Worm (Caenorhabditis elegans): Measurements from ENCODE around the gene nspb-1.

The nspb-1 gene

DNA sequence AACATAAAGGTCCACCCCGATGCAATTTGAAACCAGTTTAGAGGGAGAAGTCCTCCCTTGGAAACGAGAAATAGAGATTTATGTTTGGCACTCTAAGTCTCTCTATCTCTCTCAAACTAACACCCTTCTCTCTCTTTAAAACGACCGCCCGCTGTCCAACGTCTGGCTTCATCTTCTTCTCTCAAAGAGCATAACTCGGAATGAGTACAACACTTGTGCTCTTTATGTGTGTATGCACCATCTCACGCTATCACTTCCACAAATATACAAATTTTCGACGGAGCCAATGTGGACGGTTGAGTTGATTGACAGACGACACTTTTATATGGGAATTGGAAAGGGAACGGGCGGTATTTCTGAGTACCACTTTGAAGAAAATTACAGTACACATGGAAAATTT is 16.6 kb downstream of the nspb-1 start (continued):
- TF ChIP-seq lim-7 (GFP tag; IDR thresholded peaks at IDR 0.05): no peak
- TF ChIP-seq nhr-111 (GFP tag; optimal IDR thresholded peaks at IDR 0.05): no peak
- no peak for TF ChIP-seq Y75B8A.6 (GFP tag; IDR thresholded peaks at IDR 0.05)
- TF ChIP-seq tra-1 (GFP tag; IDR thresholded peaks at IDR 0.05): no peak
- no peak for TF ChIP-seq lin-15B (tag; optimal IDR thresholded peaks at IDR 0.05)
- peak; percentile 67 for TF ChIP-seq dmd-6 (GFP tag; IDR thresholded peaks at IDR 0.05)
- TF ChIP-seq dmd-8 (GFP tag; IDR thresholded peaks at IDR 0.05): no peak
- TF ChIP-seq zag-1 (tag; optimal IDR thresholded peaks at IDR 0.05): no peak
- TF ChIP-seq nhr-6 (tag; optimal IDR thresholded peaks at IDR 0.05): no peak
- TF ChIP-seq ztf-11 (tag; optimal IDR thresholded peaks at IDR 0.05): no peak
- TF ChIP-seq unc-62 (GFP tag; optimal IDR thresholded peaks at IDR 0.05 in 1 of 2): peak in 1 of 2 experiments; percentile 29
- no peak for TF ChIP-seq unc-62 (tag; optimal IDR thresholded peaks at IDR 0.05)
- TF ChIP-seq nhr-102 (tag; optimal IDR thresholded peaks at IDR 0.05): no peak
- TF ChIP-seq ceh-82 (tag; optimal IDR thresholded peaks at IDR 0.05): no peak
- TF ChIP-seq daf-19 (GFP tag; conservative IDR thresholded peaks at IDR 0.05): 0 out of 2 replicates have a peak, but pooled peaks have one; percentile 35
- TF ChIP-seq T20F7.1 (GFP tag; optimal IDR thresholded peaks at IDR 0.05): no peak
- no peak for TF ChIP-seq unc-130 (GFP tag; optimal IDR thresholded peaks at IDR 0.05)
- peak; percentile 36 for TF ChIP-seq mxl-3 (GFP tag; optimal IDR thresholded peaks at IDR 0.05)
- TF ChIP-seq spr-1 (tag; optimal IDR thresholded peaks at IDR 0.05): no peak
- no peak for TF ChIP-seq nhr-76 (tag; optimal IDR thresholded peaks at IDR 0.05)
- TF ChIP-seq zip-2 (tag; optimal IDR thresholded peaks at IDR 0.05): no peak
- TF ChIP-seq zfp-3 (GFP tag; conservative IDR thresholded peaks at IDR 0.05): no peak
- no peak for TF ChIP-seq attf-4 (tag; optimal IDR thresholded peaks at IDR 0.05)
- TF ChIP-seq pha-4 (GFP tag; IDR thresholded peaks at IDR 0.05): no peak
- no peak for TF ChIP-seq pha-4 (tag; optimal IDR thresholded peaks at IDR 0.05)

DNA sequence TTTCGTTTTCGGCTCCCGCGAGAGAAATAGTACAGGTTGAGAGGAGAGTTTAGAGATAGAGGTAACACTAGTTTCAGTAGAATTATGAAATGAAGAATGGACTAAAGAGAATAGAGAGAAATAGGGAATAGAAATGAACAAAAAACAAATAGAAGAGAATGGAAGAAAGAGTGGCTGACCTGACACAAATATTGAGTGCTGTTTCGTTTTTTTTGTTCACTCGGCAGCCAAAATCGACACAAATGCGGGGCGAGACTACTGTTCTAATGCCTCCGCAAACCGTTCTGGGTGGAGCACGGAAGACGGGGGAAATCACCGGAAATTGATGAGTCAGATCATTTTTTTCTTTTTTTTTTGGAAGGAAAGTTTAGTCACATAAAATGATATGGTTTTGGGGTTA is 18.3 kb downstream of the nspb-1 start:
- TF ChIP-seq nhr-28 (tag; optimal IDR thresholded peaks at IDR 0.05) (peak; percentile 10), aha-1 (tag) (peak; percentile 42), hlh-30 (tag; optimal IDR thresholded peaks at IDR 0.05; ENCODE audit: insufficient read depth) (no peak)

DNA sequence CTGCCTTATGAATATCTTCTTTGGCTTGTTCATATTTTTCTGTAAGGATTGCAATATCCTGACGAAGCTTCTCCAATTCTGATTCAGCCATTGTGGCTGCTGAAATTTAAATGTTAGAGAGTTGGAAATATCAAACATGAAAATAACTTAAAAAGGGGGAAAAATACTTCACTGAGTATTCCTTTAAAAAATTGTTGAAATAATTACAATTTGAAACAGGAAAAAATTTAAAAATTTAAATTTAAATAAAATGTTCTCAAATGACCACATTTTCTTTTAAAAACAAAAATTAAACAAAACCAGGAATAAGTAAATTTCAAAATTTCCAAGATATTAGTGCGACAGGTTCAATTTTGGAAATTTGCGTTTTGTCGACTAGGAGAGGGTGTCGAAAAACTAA is 18.7 kb downstream of the nspb-1 start, which contains the start of gene bicd-1:
bicd-1 (minus strand) TSS at position 101 of the 400 bp plus-strand sequence.
- TF ChIP-seq lim-7 (GFP tag; IDR thresholded peaks at IDR 0.05) (no peak), nhr-6 (tag; optimal IDR thresholded peaks at IDR 0.05) (no peak), fos-1 (tag; optimal IDR thresholded peaks at IDR 0.05) (no peak)

- TF ChIP-seq spr-3 (GFP tag; optimal IDR thresholded peaks at IDR 0.05) (no peak), hlh-11 (tag; optimal IDR thresholded peaks at IDR 0.05) (no peak), ZK546.5 (tag; optimal IDR thresholded peaks at IDR 0.05) (no peak), ceh-32 (tag; optimal IDR thresholded peaks at IDR 0.05; ENCODE audit: poor library complexity) (no peak), zag-1 (tag; optimal IDR thresholded peaks at IDR 0.05) (no peak), lsy-2 (tag; optimal IDR thresholded peaks at IDR 0.05) (no peak)
Observed at ce11 chrIV:6565605-6566004, 25.3 kb downstream of the nspb-1 start.

DNA sequence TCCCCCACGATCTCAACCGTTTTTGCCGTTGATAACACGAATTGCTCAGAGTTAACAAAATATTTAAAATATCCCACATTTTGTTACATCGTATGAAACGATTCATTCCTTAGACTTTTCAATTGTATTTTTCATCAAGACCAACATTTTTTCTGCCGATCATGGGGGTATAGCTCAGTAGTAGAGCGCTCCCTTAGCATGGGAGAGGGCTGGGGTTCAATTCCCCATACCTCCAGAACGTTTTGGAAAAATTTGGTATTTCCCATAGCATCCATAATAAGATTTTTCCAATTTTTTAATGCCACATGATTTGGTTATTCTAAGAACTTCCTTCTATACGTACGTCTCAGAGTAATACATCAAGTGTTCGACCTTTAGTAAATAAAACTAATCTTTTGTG is 28.9 kb downstream of the nspb-1 start:
- TF ChIP-seq nhr-28 (tag; optimal IDR thresholded peaks at IDR 0.05) (no peak), ceh-28 (tag; optimal IDR thresholded peaks at IDR 0.05) (no peak), snpc-1.2 (GFP tag; IDR thresholded peaks at IDR 0.05) (0 out of 2 replicates have a peak, but pooled peaks have one; percentile 62), unc-62 (GFP tag; optimal IDR thresholded peaks at IDR 0.05 in 1 of 2) (peak in 1 of 2 experiments; percentile 50), unc-62 (tag; optimal IDR thresholded peaks at IDR 0.05) (no peak)

Data from whole organism, L4 larva.